Worm (Caenorhabditis elegans): ENCODE measurements around the gene srt-15.
"Not testable (repeated sequence)": the region's sequence is repeated elsewhere in the genome, so short reads cannot be mapped to it uniquely, and the experiment has no call there.

Gene srt-15

ce11 chrV:3062078-3062477, at the start of gene srt-15:
srt-15 (minus strand) TSS chrV:3062178.
- TF ChIP-seq pes-1 (GFP tag; IDR thresholded peaks at IDR 0.05) (no peak), scrt-1 (GFP tag; IDR thresholded peaks at IDR 0.05) (no peak), B0310.2 (tag; optimal IDR thresholded peaks at IDR 0.05) (no peak), tra-4 (tag; optimal IDR thresholded peaks at IDR 0.05) (no peak), ama-1 (optimal IDR thresholded peaks at IDR 0.05) (no peak), aly-1 (tag; optimal IDR thresholded peaks at IDR 0.05) (no peak), F13C5.2 (tag; optimal IDR thresholded peaks at IDR 0.05) (no peak), ceh-13 (GFP tag; optimal IDR thresholded peaks at IDR 0.05) (no peak), hmbx-1 (tag; optimal IDR thresholded peaks at IDR 0.05) (no peak), tbx-37 (GFP tag; conservative IDR thresholded peaks at IDR 0.05) (no peak), flt-1 (GFP tag; IDR thresholded peaks at IDR 0.05) (no peak), ets-7 (tag; optimal IDR thresholded peaks at IDR 0.05) (no peak)

ce11 chrV:3107450-3107849, 45.5 kb upstream of the srt-15 start, which contains the start of gene str-68:
str-68 (minus strand) TSS chrV:3107550.
- no peak for TF ChIP-seq ceh-36 (tag; optimal IDR thresholded peaks at IDR 0.05)
- no peak for TF ChIP-seq ceh-13 (GFP tag; optimal IDR thresholded peaks at IDR 0.05)
- TF ChIP-seq pes-1 (GFP tag; IDR thresholded peaks at IDR 0.05), result no peak
- TF ChIP-seq ets-7 (tag; optimal IDR thresholded peaks at IDR 0.05), result no peak
- no peak for TF ChIP-seq hmg-4 (GFP tag; optimal IDR thresholded peaks at IDR 0.05)

DNA sequence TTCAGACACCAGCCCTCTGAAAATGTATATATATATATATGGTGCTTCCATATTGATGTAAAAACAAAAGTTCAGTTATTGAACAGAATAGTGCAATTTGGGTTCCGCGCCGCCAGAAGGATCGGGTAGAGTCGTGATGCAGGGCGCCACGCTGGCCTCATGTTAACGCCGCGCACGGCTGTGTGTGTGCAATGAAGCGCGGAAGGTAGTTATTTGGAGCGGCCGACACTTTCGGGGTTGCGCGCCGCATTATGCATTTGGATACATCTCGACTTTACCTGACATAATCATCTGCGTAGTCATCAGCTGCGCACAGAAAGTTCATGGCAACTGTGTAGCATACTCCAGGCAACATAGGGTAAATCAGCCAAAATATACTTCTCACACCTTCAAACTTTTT, 44.8 kb upstream of the srt-15 start:
- TF ChIP-seq pes-1 (GFP tag; IDR thresholded peaks at IDR 0.05) (no peak), flt-1 (GFP tag; IDR thresholded peaks at IDR 0.05) (no peak), tbx-11 (GFP tag; IDR thresholded peaks at IDR 0.05) (no peak)

DNA sequence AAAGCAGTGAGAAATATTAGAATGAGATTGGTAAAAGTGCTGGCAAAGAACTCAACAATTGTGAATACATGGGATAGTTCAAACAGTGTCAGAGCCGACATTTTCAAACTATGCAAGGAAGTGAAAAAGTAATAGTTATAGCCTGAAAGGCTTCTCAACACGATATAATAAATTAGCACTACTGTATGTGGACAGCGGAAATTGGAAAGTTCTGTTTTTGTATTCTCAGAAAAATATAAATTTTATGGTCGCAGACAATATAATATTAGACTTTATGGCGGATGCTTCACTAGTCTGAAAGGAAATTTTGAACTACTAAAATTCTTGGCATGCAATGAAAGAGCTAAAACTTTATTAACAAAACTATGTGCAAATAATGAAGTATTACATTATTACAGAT, 43.8 kb upstream of the srt-15 start, which contains the start of gene str-69:
TSS of gene str-69 (minus strand) at position 101 of the 400 bp plus-strand sequence.
- TF ChIP-seq scrt-1 (GFP tag; IDR thresholded peaks at IDR 0.05), result no peak
- TF ChIP-seq B0310.2 (tag; optimal IDR thresholded peaks at IDR 0.05), result no peak
- TF ChIP-seq hmg-4 (GFP tag; optimal IDR thresholded peaks at IDR 0.05), result no peak
- TF ChIP-seq hnd-1 (tag; optimal IDR thresholded peaks at IDR 0.05), result no peak
- no peak for TF ChIP-seq hmbx-1 (tag; optimal IDR thresholded peaks at IDR 0.05)
- no peak for TF ChIP-seq ets-7 (tag; optimal IDR thresholded peaks at IDR 0.05)
- TF ChIP-seq F13C5.2 (tag; optimal IDR thresholded peaks at IDR 0.05), result no peak
- TF ChIP-seq ceh-13 (GFP tag; optimal IDR thresholded peaks at IDR 0.05), result no peak
- TF ChIP-seq tbx-11 (GFP tag; IDR thresholded peaks at IDR 0.05), result no peak
- no peak for TF ChIP-seq tra-4 (tag; optimal IDR thresholded peaks at IDR 0.05)
- no peak for TF ChIP-seq ceh-36 (tag; optimal IDR thresholded peaks at IDR 0.05)

ce11 chrV:3104134-3104533, 42.2 kb upstream of the srt-15 start, which contains the start of gene str-66:
str-66 (minus strand) TSS chrV:3104234.
- TF ChIP-seq hmg-4 (GFP tag; optimal IDR thresholded peaks at IDR 0.05) (no peak), ceh-13 (GFP tag; optimal IDR thresholded peaks at IDR 0.05) (no peak), ama-1 (optimal IDR thresholded peaks at IDR 0.05) (no peak), B0310.2 (tag; optimal IDR thresholded peaks at IDR 0.05) (no peak), flt-1 (GFP tag; IDR thresholded peaks at IDR 0.05) (no peak), pes-1 (GFP tag; IDR thresholded peaks at IDR 0.05) (no peak), hmbx-1 (tag; optimal IDR thresholded peaks at IDR 0.05) (no peak), ets-7 (tag; optimal IDR thresholded peaks at IDR 0.05) (no peak), aly-1 (tag; optimal IDR thresholded peaks at IDR 0.05) (no peak), tbx-37 (GFP tag; conservative IDR thresholded peaks at IDR 0.05) (no peak), ceh-36 (tag; optimal IDR thresholded peaks at IDR 0.05) (no peak)

DNA sequence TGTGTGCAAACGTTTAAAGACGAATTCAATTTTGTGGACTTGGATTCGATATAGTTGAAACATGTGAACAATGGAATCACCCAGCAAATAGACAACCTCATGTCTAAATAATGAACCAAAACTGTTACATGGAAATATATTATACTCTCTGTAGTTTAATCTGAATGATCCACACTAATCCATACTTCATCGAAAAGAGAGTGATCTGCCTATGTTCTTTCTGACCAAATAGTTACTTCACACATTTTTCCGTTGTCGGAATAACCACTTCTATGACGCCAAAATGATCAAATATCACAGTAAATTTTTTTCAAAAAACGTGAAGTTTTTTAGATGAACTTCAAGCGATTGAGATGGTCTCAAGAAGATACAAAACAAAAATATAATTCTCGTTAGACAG, 40.1 kb upstream of the srt-15 start, which contains the start of gene Y73C8C.4:
TSS of gene Y73C8C.4 (minus strand) at position 101 of the 400 bp plus-strand sequence.
- not testable (repeated sequence) for TF ChIP-seq hnd-1 (tag; optimal IDR thresholded peaks at IDR 0.05); B0310.2 (tag; optimal IDR thresholded peaks at IDR 0.05); flt-1 (GFP tag; IDR thresholded peaks at IDR 0.05)

ce11 chrV:3100527-3100926, 38.5 kb upstream of the srt-15 start:
- TF ChIP-seq ceh-13 (GFP tag; optimal IDR thresholded peaks at IDR 0.05) (no peak), ets-7 (tag; optimal IDR thresholded peaks at IDR 0.05) (no peak), hmg-4 (GFP tag; optimal IDR thresholded peaks at IDR 0.05) (no peak), tbx-11 (GFP tag; IDR thresholded peaks at IDR 0.05) (no peak), scrt-1 (GFP tag; IDR thresholded peaks at IDR 0.05) (no peak), hmbx-1 (tag; optimal IDR thresholded peaks at IDR 0.05) (no peak), ama-1 (optimal IDR thresholded peaks at IDR 0.05) (no peak), pes-1 (GFP tag; IDR thresholded peaks at IDR 0.05) (no peak), aly-1 (tag; optimal IDR thresholded peaks at IDR 0.05) (no peak), tra-4 (tag; optimal IDR thresholded peaks at IDR 0.05) (no peak), tbx-37 (GFP tag; conservative IDR thresholded peaks at IDR 0.05) (no peak), ceh-36 (tag; optimal IDR thresholded peaks at IDR 0.05) (no peak)

- TF ChIP-seq pes-1 (GFP tag; IDR thresholded peaks at IDR 0.05) (no peak), aly-1 (tag; optimal IDR thresholded peaks at IDR 0.05) (no peak), ama-1 (optimal IDR thresholded peaks at IDR 0.05) (no peak), hnd-1 (tag; optimal IDR thresholded peaks at IDR 0.05) (no peak), sea-1 (GFP tag; conservative IDR thresholded peaks at IDR 0.05) (no peak), tbx-11 (GFP tag; IDR thresholded peaks at IDR 0.05) (no peak), flt-1 (GFP tag; IDR thresholded peaks at IDR 0.05) (no peak), ets-7 (tag; optimal IDR thresholded peaks at IDR 0.05) (no peak), scrt-1 (GFP tag; IDR thresholded peaks at IDR 0.05) (no peak), hmg-4 (GFP tag; optimal IDR thresholded peaks at IDR 0.05) (no peak), ceh-36 (tag; optimal IDR thresholded peaks at IDR 0.05) (no peak)
Observed at ce11 chrV:3094351-3094750, 32.4 kb upstream of the srt-15 start, which contains the start of gene cyp-33C9. cyp-33C9 (minus strand) TSS chrV:3094561.

Data from whole organism, early embryonic.